Worm (Caenorhabditis elegans) whole organism, L3 larva: ENCODE results near the gene K09E4.1.

Experiments
- ceh-28 ChIP-seq: fragments of 150-350 bp; optimal IDR thresholded peaks from 2 replicates; lab custom pipeline; 2014; ENCODE audit warnings: missing biosample characterization, missing genetic modification reagents, missing genetic modification characterization
- nhr-28 ChIP-seq: fragments of 150-350 bp; optimal IDR thresholded peaks from 2 replicates; lab custom pipeline; 2014; ENCODE audit warnings: missing biosample characterization, missing genetic modification characterization
- pqm-1 ChIP-seq: fragments of 150-350 bp; optimal IDR thresholded peaks from 2 replicates; lab custom pipeline; 2017; ENCODE audit warnings: missing biosample characterization, missing genetic modification characterization, inconsistent platforms

- TF ChIP-seq pqm-1 (tag; lab: Kevin White, UChicago) (peak; percentile 82), ceh-28 (tag; lab: Kevin White, UChicago) (peak; percentile 73), nhr-28 (tag; lab: Kevin White, UChicago) (no peak)
Measured at ce11 chrII:14154357-14154756, 16.7 kb downstream of the K09E4.1 start, which contains the start of gene Y48B6A.1.
